Fruit fly (Drosophila melanogaster): ENCODE results near the gene ImpE2.

ImpE2 gene

dm6 chr3L:3552313-3552868 lies 39.9 kb upstream of the ImpE2 start:
- TF ChIP-seq CG4496 (GFP tag; IDR thresholded peaks at IDR 0.05) (no peak), CG12605 (GFP tag; IDR thresholded peaks at IDR 0.05) (no peak), CG15710 (tag; optimal IDR thresholded peaks at IDR 0.05) (no peak), Ets98B (GFP tag; IDR thresholded peaks at IDR 0.05) (peak; percentile 17; the same call in 1 of the 2 replicates), Snoo (tag; optimal IDR thresholded peaks at IDR 0.05) (no peak), rn (GFP tag; IDR thresholded peaks at IDR 0.05) (no peak), gl (tag; optimal IDR thresholded peaks at IDR 0.05) (no peak)

dm6 chr3L:3551008-3551407 lies 38.5 kb upstream of the ImpE2 start:
- no peak for TF ChIP-seq CG34367 (tag; optimal IDR thresholded peaks at IDR 0.05)
- no peak for TF ChIP-seq CG13204 (GFP tag; optimal IDR thresholded peaks at IDR 0.05)
- peak; percentile 41; the same call in 1 of the 2 replicates for TF ChIP-seq Ets98B (GFP tag; IDR thresholded peaks at IDR 0.05)
- TF ChIP-seq CG12605 (GFP tag; IDR thresholded peaks at IDR 0.05) = peak; percentile 24; the same call in 1 of the 2 replicates
- no peak for TF ChIP-seq CG10348 (GFP tag; IDR thresholded peaks at IDR 0.05)
- no peak for TF ChIP-seq CG32121 (GFP tag; IDR thresholded peaks at IDR 0.05)
- peak; percentile 34 for TF ChIP-seq CG14655 (GFP tag; optimal IDR thresholded peaks at IDR 0.05)
- TF ChIP-seq Pif1A (GFP tag; optimal IDR thresholded peaks at IDR 0.05) = no peak
- TF ChIP-seq fd96Ca (GFP tag; IDR thresholded peaks at IDR 0.05) = peak; percentile 39; the same call in 1 of the 3 replicates
- peak; percentile 12 for TF ChIP-seq CG17806 (tag; optimal IDR thresholded peaks at IDR 0.05)
- no peak for TF ChIP-seq gl (tag; optimal IDR thresholded peaks at IDR 0.05)
- no peak for TF ChIP-seq CG15710 (tag; optimal IDR thresholded peaks at IDR 0.05)
- peak; percentile 23 for TF ChIP-seq CG8301 (tag; optimal IDR thresholded peaks at IDR 0.05)
- TF ChIP-seq Snoo (tag; optimal IDR thresholded peaks at IDR 0.05) = no peak
- TF ChIP-seq Pif1B (GFP tag; optimal IDR thresholded peaks at IDR 0.05) = no peak
- no peak for TF ChIP-seq D1 (tag; optimal IDR thresholded peaks at IDR 0.05)
- peak; percentile 48; the same call in 1 of the 3 replicates for TF ChIP-seq CG4496 (GFP tag; IDR thresholded peaks at IDR 0.05)
- TF ChIP-seq rn (GFP tag; IDR thresholded peaks at IDR 0.05) = no peak
- peak; percentile 19 for TF ChIP-seq CG9948 (tag; optimal IDR thresholded peaks at IDR 0.05)
- peak; percentile 25 for TF ChIP-seq CG8159 (tag; optimal IDR thresholded peaks at IDR 0.05)
- TF ChIP-seq EcR (GFP tag; optimal IDR thresholded peaks at IDR 0.05) = no peak

- TF ChIP-seq fd96Ca (GFP tag; IDR thresholded peaks at IDR 0.05) (peak; percentile 57; the same call in 1 of the 3 replicates), CG8159 (tag; optimal IDR thresholded peaks at IDR 0.05) (no peak), gl (tag; optimal IDR thresholded peaks at IDR 0.05) (no peak), Ets98B (GFP tag; IDR thresholded peaks at IDR 0.05) (peak; percentile 74), CG4496 (GFP tag; IDR thresholded peaks at IDR 0.05) (peak; percentile 55; the same call in 2 of the 3 replicates), CG14655 (GFP tag; optimal IDR thresholded peaks at IDR 0.05) (peak; percentile 19), CG32121 (GFP tag; IDR thresholded peaks at IDR 0.05) (peak; percentile 86), rn (GFP tag; IDR thresholded peaks at IDR 0.05) (peak; percentile 26; the same call in 1 of the 2 replicates), CG10348 (GFP tag; IDR thresholded peaks at IDR 0.05) (no peak), CG8301 (tag; optimal IDR thresholded peaks at IDR 0.05) (peak; percentile 22)
Observed at dm6 chr3L:3549468-3549867, 37.0 kb upstream of the ImpE2 start.

dm6 chr3L:3547113-3547512 lies 34.6 kb upstream of the ImpE2 start:
- TF ChIP-seq Pif1A (GFP tag; optimal IDR thresholded peaks at IDR 0.05) (no peak), gl (tag; optimal IDR thresholded peaks at IDR 0.05) (no peak), CG13204 (GFP tag; optimal IDR thresholded peaks at IDR 0.05) (no peak), Pif1B (GFP tag; optimal IDR thresholded peaks at IDR 0.05) (no peak), CG8301 (tag; optimal IDR thresholded peaks at IDR 0.05) (no peak)

dm6 chr3L:3544930-3545329 lies 32.4 kb upstream of the ImpE2 start:
- TF ChIP-seq CG12605 (GFP tag; IDR thresholded peaks at IDR 0.05) (0 out of 2 replicates have a peak, but pooled peaks have one; percentile 28), CG34367 (tag; optimal IDR thresholded peaks at IDR 0.05) (no peak), Snoo (tag; optimal IDR thresholded peaks at IDR 0.05) (no peak), CG13204 (GFP tag; optimal IDR thresholded peaks at IDR 0.05) (peak; percentile 11), CG8159 (tag; optimal IDR thresholded peaks at IDR 0.05) (no peak), fd96Ca (GFP tag; IDR thresholded peaks at IDR 0.05) (no peak), CG17806 (tag; optimal IDR thresholded peaks at IDR 0.05) (no peak), D1 (tag; optimal IDR thresholded peaks at IDR 0.05) (no peak), EcR (GFP tag; optimal IDR thresholded peaks at IDR 0.05) (no peak), CG4496 (GFP tag; IDR thresholded peaks at IDR 0.05) (0 out of 3 replicates have a peak, but pooled peaks have one; percentile 28)

dm6 chr3L:3544221-3544620 lies 31.7 kb upstream of the ImpE2 start:
- TF ChIP-seq CG8301 (tag; optimal IDR thresholded peaks at IDR 0.05) = no peak
- no peak for TF ChIP-seq CG4496 (GFP tag; IDR thresholded peaks at IDR 0.05)
- no peak for TF ChIP-seq CG13204 (GFP tag; optimal IDR thresholded peaks at IDR 0.05)
- no peak for TF ChIP-seq gl (tag; optimal IDR thresholded peaks at IDR 0.05)
- no peak for TF ChIP-seq D1 (tag; optimal IDR thresholded peaks at IDR 0.05)
- no peak for TF ChIP-seq Pif1B (GFP tag; optimal IDR thresholded peaks at IDR 0.05)
- no peak for TF ChIP-seq Ets98B (GFP tag; IDR thresholded peaks at IDR 0.05)
- TF ChIP-seq CG17806 (tag; optimal IDR thresholded peaks at IDR 0.05) = no peak
- TF ChIP-seq CG10348 (GFP tag; IDR thresholded peaks at IDR 0.05) = no peak
- no peak for TF ChIP-seq Pif1A (GFP tag; optimal IDR thresholded peaks at IDR 0.05)
- TF ChIP-seq EcR (GFP tag; optimal IDR thresholded peaks at IDR 0.05) = no peak
- no peak for TF ChIP-seq fd96Ca (GFP tag; IDR thresholded peaks at IDR 0.05)

Measured in whole organism, pupa.